Worm (Caenorhabditis elegans): Measurements from ENCODE around the gene clc-24.

clc-24 gene

ce11 chrIII:1016080-1016479 is 6.2 kb downstream of the clc-24 start, which contains the start of gene Y34F4.3:
Gene Y34F4.3, minus strand, starts transcription at chrIII:1016180.
- TF ChIP-seq nhr-11 (tag; optimal IDR thresholded peaks at IDR 0.05) (no peak), unc-55 (GFP tag; optimal IDR thresholded peaks at IDR 0.05) (no peak), ets-4 (tag; optimal IDR thresholded peaks at IDR 0.05) (no peak), ceh-34 (tag; optimal IDR thresholded peaks at IDR 0.05) (no peak), tbx-2 (tag; optimal IDR thresholded peaks at IDR 0.05) (no peak), K09A11.1 (tag; optimal IDR thresholded peaks at IDR 0.05; ENCODE audit: insufficient read depth) (no peak), fax-1 (tag; optimal IDR thresholded peaks at IDR 0.05) (no peak), hlh-6 (tag; optimal IDR thresholded peaks at IDR 0.05) (no peak), sdc-2 (tag; optimal IDR thresholded peaks at IDR 0.05) (no peak), pqm-1 (tag; optimal IDR thresholded peaks at IDR 0.05) (no peak), lim-6 (tag; optimal IDR thresholded peaks at IDR 0.05) (no peak), eyg-1 (tag; optimal IDR thresholded peaks at IDR 0.05) (no peak), ahr-1 (tag; optimal IDR thresholded peaks at IDR 0.05) (no peak), Y22D7AL.16 (tag; optimal IDR thresholded peaks at IDR 0.05) (no peak), elt-2 (tag; optimal IDR thresholded peaks at IDR 0.05) (no peak), pax-1 (tag; optimal IDR thresholded peaks at IDR 0.05) (no peak), hlh-13 (GFP tag; optimal IDR thresholded peaks at IDR 0.05) (no peak), ceh-14 (tag; optimal IDR thresholded peaks at IDR 0.05) (no peak), madf-2 (tag; optimal IDR thresholded peaks at IDR 0.05) (no peak), ceh-9 (tag; optimal IDR thresholded peaks at IDR 0.05) (no peak)

DNA sequence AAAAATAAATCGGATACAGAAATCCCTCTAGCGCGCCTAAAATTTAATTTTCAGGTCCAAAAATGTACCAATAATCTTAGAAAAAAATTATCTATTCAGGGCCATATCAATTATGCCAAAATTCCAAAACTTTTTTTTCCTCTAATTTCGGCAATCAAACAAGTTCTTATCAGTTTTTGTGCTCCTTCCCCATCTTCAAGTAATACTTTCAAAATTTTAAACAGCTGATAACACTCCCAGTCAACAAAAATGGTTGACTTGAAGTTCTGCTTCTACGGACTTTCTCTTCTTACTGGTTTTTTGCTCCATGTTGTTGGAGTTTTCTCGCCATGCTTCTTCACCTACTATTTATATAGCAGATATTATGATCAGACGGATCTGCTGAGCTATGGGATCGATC is 10.9 kb downstream of the clc-24 start, which contains the start of gene clc-23:
Gene clc-23 (plus strand): TSS at position 223 of the 400 bp plus-strand sequence.
- TF ChIP-seq rnt-1 (tag; optimal IDR thresholded peaks at IDR 0.05) (no peak), ceh-6 (GFP tag; optimal IDR thresholded peaks at IDR 0.05) (no peak), ceh-2 (tag; optimal IDR thresholded peaks at IDR 0.05) (no peak), T23F11.4 (GFP tag; optimal IDR thresholded peaks at IDR 0.05) (no peak), pha-2 (tag; optimal IDR thresholded peaks at IDR 0.05) (no peak), ceh-48 (tag; optimal IDR thresholded peaks at IDR 0.05) (no peak), unc-86 (tag; optimal IDR thresholded peaks at IDR 0.05) (no peak), elt-2 (tag; optimal IDR thresholded peaks at IDR 0.05) (no peak), fkh-10 (GFP tag; optimal IDR thresholded peaks at IDR 0.05) (no peak), ceh-34 (tag; optimal IDR thresholded peaks at IDR 0.05) (no peak), syd-9 (tag; optimal IDR thresholded peaks at IDR 0.05) (no peak), ref-2 (tag; optimal IDR thresholded peaks at IDR 0.05) (no peak), zip-5 (tag; optimal IDR thresholded peaks at IDR 0.05) (no peak), ceh-19 (GFP tag; optimal IDR thresholded peaks at IDR 0.05) (no peak), sox-2 (GFP tag; IDR thresholded peaks at IDR 0.05) (no peak), ceh-30 (tag; optimal IDR thresholded peaks at IDR 0.05) (no peak), Y22D7AL.16 (tag; optimal IDR thresholded peaks at IDR 0.05) (no peak), K09A11.1 (tag; optimal IDR thresholded peaks at IDR 0.05; ENCODE audit: insufficient read depth) (no peak)

DNA sequence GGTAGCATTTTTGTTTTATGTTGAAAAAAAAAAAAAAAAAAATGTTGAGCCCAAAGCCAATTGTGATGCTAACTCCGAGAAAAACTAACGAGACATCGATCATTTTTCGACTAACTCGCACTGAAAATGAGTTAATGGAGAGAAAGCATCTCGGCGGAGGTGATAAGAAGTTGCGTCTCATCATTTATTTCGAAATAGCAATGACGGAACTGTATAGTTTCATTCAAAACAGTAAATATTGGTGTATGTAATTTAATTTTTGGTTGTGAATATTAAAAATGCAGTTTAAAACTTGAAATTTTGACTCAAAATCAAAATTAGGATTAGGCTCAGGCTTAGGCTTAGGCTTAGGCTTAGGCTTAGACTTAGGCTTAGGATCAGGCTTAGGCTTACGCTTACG is 16.4 kb downstream of the clc-24 start, which contains the start of gene clc-25:
Gene clc-25 (minus strand): TSS at position 101 of the 400 bp plus-strand sequence.
- TF ChIP-seq gmeb-2 (tag; optimal IDR thresholded peaks at IDR 0.05) (no peak), hlh-8 (tag; optimal IDR thresholded peaks at IDR 0.05) (no peak), C08G9.2 (tag; optimal IDR thresholded peaks at IDR 0.05) (no peak), ahr-1 (tag; optimal IDR thresholded peaks at IDR 0.05) (no peak), pag-3 (tag; optimal IDR thresholded peaks at IDR 0.05; ENCODE audit: borderline replicate concordance) (no peak), ceh-31 (tag; optimal IDR thresholded peaks at IDR 0.05) (no peak), ceh-19 (GFP tag; optimal IDR thresholded peaks at IDR 0.05) (no peak), K09A11.1 (tag; optimal IDR thresholded peaks at IDR 0.05; ENCODE audit: insufficient read depth) (no peak), C38D4.7 (GFP tag; optimal IDR thresholded peaks at IDR 0.05) (no peak), ceh-22 (tag; optimal IDR thresholded peaks at IDR 0.05) (no peak)

All from whole organism, late embryonic.